Fruit fly (Drosophila melanogaster) whole organism, embryonic: ENCODE results near the gene Trhn.

Experiments
- Antp ChIP-seq: fragments of 200-800 bp; sonication (Bioruptor generic); optimal IDR thresholded peaks from 3 replicates; lab custom pipeline; 2016; ENCODE audit warnings: missing biosample characterization, missing genetic modification characterization
- Asciz ChIP-seq: fragments of 200-800 bp; sonication (Bioruptor generic); optimal IDR thresholded peaks from 2 replicates; lab custom pipeline; 2017; ENCODE audit warnings: missing biosample characterization, mild to moderate bottlenecking, missing genetic modification characterization, missing genetic modification reagents
- C15 ChIP-seq: fragments of 200-800 bp; sonication (Bioruptor generic); IDR thresholded peaks from 3 replicates; pipeline ENCODE4 v1.3.6; 2022; ENCODE audit warnings: missing biosample characterization, missing genetic modification characterization
- CG1024 ChIP-seq: fragments of 200-800 bp; sonication (Bioruptor generic); IDR thresholded peaks from 2 replicates; pipeline ENCODE4 v1.3.6; 2022; ENCODE audit warnings: missing biosample characterization, missing genetic modification characterization
- CG10654 ChIP-seq: fragments of 200-800 bp; sonication (Bioruptor generic); optimal IDR thresholded peaks from 2 replicates; lab custom pipeline; 2016; ENCODE audit warnings: missing biosample characterization, missing genetic modification characterization
- CG12299 ChIP-seq: fragments of 200-800 bp; sonication (Bioruptor generic); optimal IDR thresholded peaks from 2 replicates; lab custom pipeline; 2018; ENCODE audit warnings: missing biosample characterization, mild to moderate bottlenecking, missing genetic modification characterization
- CG13424 ChIP-seq: fragments of 200-800 bp; sonication (Bioruptor generic); optimal IDR thresholded peaks from 2 replicates; lab custom pipeline; 2019; ENCODE audit warnings: missing biosample characterization, mild to moderate bottlenecking, missing genetic modification characterization, moderate library complexity
- CG14050 ChIP-seq: fragments of 200-800 bp; sonication (Bioruptor generic); IDR thresholded peaks from 3 replicates; pipeline ENCODE4 v1.3.6; 2022; ENCODE audit warnings: missing biosample characterization, missing genetic modification characterization
- CG14710 ChIP-seq: fragments of 200-800 bp; sonication (Bioruptor generic); optimal IDR thresholded peaks from 3 replicates; lab custom pipeline; 2019; ENCODE audit warnings: missing biosample characterization, mild to moderate bottlenecking, missing genetic modification characterization, moderate library complexity
- CG15073 ChIP-seq: fragments of 200-800 bp; sonication (Bioruptor generic); optimal IDR thresholded peaks from 2 replicates; lab custom pipeline; 2016; ENCODE audit warnings: missing biosample characterization, missing genetic modification characterization
- CG17385 ChIP-seq: fragments of 200-800 bp; sonication (Bioruptor generic); optimal IDR thresholded peaks from 3 replicates; lab custom pipeline; 2018; ENCODE audit warnings: missing biosample characterization, mild to moderate bottlenecking, missing genetic modification characterization
- CG18476 ChIP-seq: fragments of 200-800 bp; sonication (Bioruptor generic); optimal IDR thresholded peaks from 2 replicates; lab custom pipeline; 2016; ENCODE audit warnings: missing biosample characterization, mild to moderate bottlenecking, missing genetic modification characterization
- CG18619 ChIP-seq: fragments of 200-800 bp; sonication (Bioruptor generic); optimal IDR thresholded peaks from 3 replicates; lab custom pipeline; 2017; ENCODE audit warnings: missing biosample characterization, mild to moderate bottlenecking, missing genetic modification characterization
- CG31441 ChIP-seq: fragments of 200-800 bp; sonication (Bioruptor generic); IDR thresholded peaks from 2 replicates; pipeline ENCODE4 v1.3.6; 2022; ENCODE audit warnings: missing biosample characterization, missing genetic modification characterization
- CG32532 ChIP-seq: fragments of 200-800 bp; sonication (Bioruptor generic); IDR thresholded peaks from 2 replicates; pipeline ENCODE4 v1.3.6; 2022; ENCODE audit warnings: missing biosample characterization, missing genetic modification characterization
- CG8290 ChIP-seq, 3 experiments: fragments of 200-800 bp; sonication (Bioruptor generic); optimal IDR thresholded peaks; 2 replicates each; lab custom pipeline; 2016 to 2019; ENCODE audit warnings: missing biosample characterization in 3 of 3, missing genetic modification characterization in 3 of 3, mild to moderate bottlenecking in 2 of 3, moderate library complexity in 1 of 3
- CG9727 ChIP-seq: fragments of 200-800 bp; sonication (Bioruptor generic); optimal IDR thresholded peaks from 3 replicates; lab custom pipeline; 2017; ENCODE audit warnings: missing biosample characterization, mild to moderate bottlenecking, missing genetic modification characterization
- D ChIP-seq, 2 experiments: fragments of 200-800 bp in 1 of 2; fragments of >200 bp in 1 of 2; sonication (Bioruptor generic) in 1 of 2; optimal IDR thresholded peaks; 2 replicates in 1 of 2; 3 replicates in 1 of 2; lab custom pipeline; 2017; ENCODE audit warnings: mild to moderate bottlenecking in 1 of 2, missing biosample characterization in 1 of 2, missing genetic modification characterization in 1 of 2, missing genetic modification reagents in 1 of 2
- Fer1 ChIP-seq: fragments of 200-800 bp; sonication (Bioruptor generic); optimal IDR thresholded peaks from 2 replicates; lab custom pipeline; 2017; ENCODE audit warnings: missing biosample characterization, mild to moderate bottlenecking, missing genetic modification characterization
- Fer3 ChIP-seq: fragments of 200-800 bp; sonication (Bioruptor generic); optimal IDR thresholded peaks from 2 replicates; lab custom pipeline; 2018; ENCODE audit warnings: missing biosample characterization, mild to moderate bottlenecking, missing genetic modification characterization, moderate library complexity
- HLH3B ChIP-seq: fragments of 200-800 bp; sonication (Bioruptor generic); IDR thresholded peaks from 2 replicates; pipeline ENCODE4 v1.3.6; 2022; ENCODE audit warnings: missing biosample characterization, missing genetic modification characterization
- Jarid2 ChIP-seq: fragments of 200-800 bp; sonication (Bioruptor generic); optimal IDR thresholded peaks from 3 replicates; lab custom pipeline; 2017; ENCODE audit warnings: mild to moderate bottlenecking, missing biosample characterization, missing genetic modification reagents, missing genetic modification characterization
- MBD-R2 ChIP-seq: fragments of 200-800 bp; sonication (Bioruptor generic); IDR thresholded peaks from 2 replicates; pipeline ENCODE4 v1.3.6; 2022; ENCODE audit warnings: missing biosample characterization, missing genetic modification characterization
- Med ChIP-seq: fragments of 200-800 bp; sonication (Bioruptor generic); peaks from one replicate; lab custom pipeline; 2016; ENCODE audit warnings: missing biosample characterization, missing genetic modification characterization, mild to moderate bottlenecking, inconsistent platforms, moderate library complexity
- Nf-YB ChIP-seq: fragments of 200-800 bp; sonication (Bioruptor generic); optimal IDR thresholded peaks from 3 replicates; lab custom pipeline; 2019; ENCODE audit warnings: missing biosample characterization, mild to moderate bottlenecking, missing genetic modification characterization, moderate library complexity
- Side ChIP-seq: fragments of 200-800 bp; sonication (Bioruptor generic); optimal IDR thresholded peaks from 2 replicates; lab custom pipeline; 2016; ENCODE audit warnings: missing biosample characterization, missing genetic modification characterization
- Sox100B ChIP-seq: fragments of 200-800 bp; sonication (Bioruptor generic); optimal IDR thresholded peaks from 3 replicates; lab custom pipeline; 2018; ENCODE audit warnings: missing biosample characterization, mild to moderate bottlenecking, missing genetic modification characterization
- Sry-δ ChIP-seq: fragments of 200-800 bp; sonication (Bioruptor generic); optimal IDR thresholded peaks from 2 replicates; lab custom pipeline; 2016; ENCODE audit warnings: missing biosample characterization, missing genetic modification characterization
- Taf1 ChIP-seq: fragments of 200-800 bp; sonication (Bioruptor generic); IDR thresholded peaks from 2 replicates; pipeline ENCODE4 v1.3.6; 2022; ENCODE audit warnings: missing biosample characterization, missing genetic modification characterization
- Xrp1 ChIP-seq: fragments of 200-800 bp; sonication (Bioruptor generic); IDR thresholded peaks from 2 replicates; pipeline ENCODE4 v1.3.6; 2022; ENCODE audit warnings: missing biosample characterization, missing genetic modification characterization
- bbx ChIP-seq: fragments of 200-800 bp; sonication (Bioruptor generic); IDR thresholded peaks from 2 replicates; pipeline ENCODE4 v1.3.6; 2022; ENCODE audit warnings: missing biosample characterization, missing genetic modification characterization; ENCODE audit not compliant: partially characterized antibody
- br ChIP-seq: fragments of >200 bp; optimal IDR thresholded peaks from 2 replicates; lab custom pipeline; 2017
- corto ChIP-seq: fragments of 200-800 bp; sonication (Bioruptor generic); optimal IDR thresholded peaks from 2 replicates; lab custom pipeline; 2016; ENCODE audit warnings: missing biosample characterization, mild to moderate bottlenecking, missing genetic modification characterization, moderate library complexity
- dati ChIP-seq: fragments of 200-800 bp; sonication (Bioruptor generic); IDR thresholded peaks from 2 replicates; pipeline ENCODE4 v1.3.6; 2022; ENCODE audit warnings: missing biosample characterization, missing genetic modification characterization
- eve ChIP-seq, 2 experiments: fragments of >200 bp; optimal IDR thresholded peaks; 2 replicates each; lab custom pipeline; 2017; ENCODE audit warnings: missing biosample characterization in 2 of 2, missing genetic modification characterization in 2 of 2
- eyg ChIP-seq: fragments of 200-800 bp; sonication (Bioruptor generic); optimal IDR thresholded peaks from 3 replicates; lab custom pipeline; 2016; ENCODE audit warnings: missing biosample characterization, missing genetic modification characterization
- grau ChIP-seq: fragments of 200-800 bp; optimal IDR thresholded peaks from 3 replicates; lab custom pipeline; 2019; ENCODE audit warnings: missing biosample characterization, mild to moderate bottlenecking, missing genetic modification characterization, moderate library complexity
- hbn ChIP-seq: fragments of 200-800 bp; sonication (Bioruptor generic); IDR thresholded peaks from 2 replicates; pipeline ENCODE4 v1.3.6; 2022; ENCODE audit warnings: missing biosample characterization, missing genetic modification characterization; ENCODE audit not compliant: partially characterized antibody
- lmd ChIP-seq: fragments of 200-800 bp; sonication (Bioruptor generic); IDR thresholded peaks from 2 replicates; pipeline ENCODE4 v1.3.6; 2022; ENCODE audit warnings: missing biosample characterization, missing genetic modification characterization
- p53 ChIP-seq: fragments of 200-800 bp; sonication (Bioruptor generic); optimal IDR thresholded peaks from 2 replicates; lab custom pipeline; 2016; ENCODE audit warnings: missing biosample characterization, missing genetic modification characterization
- pho ChIP-seq: fragments of 200-800 bp; sonication (Bioruptor generic); optimal IDR thresholded peaks from 2 replicates; lab custom pipeline; 2016; ENCODE audit warnings: missing biosample characterization, missing genetic modification characterization
- prd ChIP-seq, 3 experiments: fragments of >200 bp in 2 of 3; fragments of 200-800 bp in 1 of 3; sonication (Bioruptor generic) in 1 of 3; optimal IDR thresholded peaks in 2 of 3; IDR thresholded peaks in 1 of 3; 2 replicates in 2 of 3; 3 replicates in 1 of 3; pipeline versions ENCODE4 v1.3.6 to Lab custom; 2017 to 2022; ENCODE audit warnings: missing biosample characterization in 1 of 3, missing genetic modification characterization in 1 of 3
- psq ChIP-seq: fragments of 200-800 bp; sonication (Bioruptor generic); optimal IDR thresholded peaks from 2 replicates; lab custom pipeline; 2017; ENCODE audit warnings: missing biosample characterization, missing genetic modification characterization
- ro ChIP-seq: fragments of 200-800 bp; sonication (Bioruptor generic); IDR thresholded peaks from 2 replicates; pipeline ENCODE4 v1.3.6; 2022; ENCODE audit warnings: missing biosample characterization, missing genetic modification characterization
- so ChIP-seq: fragments of 200-800 bp; sonication (Bioruptor generic); IDR thresholded peaks from 3 replicates; pipeline ENCODE4 v1.3.6; 2022; ENCODE audit warnings: missing biosample characterization, missing genetic modification characterization
- sr ChIP-seq: fragments of 200-800 bp; sonication (Bioruptor generic); IDR thresholded peaks from 3 replicates; pipeline ENCODE4 v1.3.6; 2022; ENCODE audit warnings: missing biosample characterization, missing genetic modification characterization
- ssp ChIP-seq: fragments of 200-800 bp; sonication (Bioruptor generic); IDR thresholded peaks from 2 replicates; pipeline ENCODE4 v1.3.6; 2022; ENCODE audit warnings: missing biosample characterization, missing genetic modification characterization
- stc ChIP-seq: fragments of 200-800 bp; sonication (Bioruptor generic); IDR thresholded peaks from 2 replicates; pipeline ENCODE4 v1.3.6; 2022; ENCODE audit warnings: missing biosample characterization, missing genetic modification characterization
- toy ChIP-seq: fragments of 200-800 bp; sonication (Bioruptor generic); IDR thresholded peaks from 2 replicates; pipeline ENCODE4 v1.3.6; 2022; ENCODE audit warnings: missing biosample characterization, missing genetic modification characterization
- ttk ChIP-seq: fragments of 200-800 bp; sonication (Bioruptor generic); IDR thresholded peaks from 2 replicates; pipeline ENCODE4 v2.1.2; 2022; ENCODE audit warnings: missing biosample characterization, missing genetic modification characterization

Gene Trhn

DNA sequence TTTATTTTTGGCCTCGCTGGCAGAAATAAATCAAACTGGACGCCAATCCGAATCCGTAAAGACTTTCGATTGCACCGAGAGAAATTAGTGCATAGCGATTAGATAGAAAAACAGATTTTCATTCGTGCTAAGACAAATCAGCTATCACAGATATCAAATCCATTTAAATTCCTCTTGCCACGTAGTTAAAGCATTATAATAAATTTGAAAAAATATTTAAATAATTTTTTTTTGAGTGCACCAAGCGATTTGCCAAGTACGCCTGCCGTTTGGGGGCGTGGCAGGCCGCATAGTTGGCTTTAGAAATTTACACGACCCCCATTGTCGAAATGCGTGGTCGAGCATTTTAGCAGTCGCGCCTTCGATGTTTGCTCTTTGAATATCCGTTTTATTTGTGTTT, 41.3 kb downstream of the Trhn start (continued):
- TF ChIP-seq stc (GFP tag; lab: Robert Waterston, UW), result peak; percentile 65
- peak; percentile 29 for TF ChIP-seq CG10654 (GFP tag; lab: Kevin White, UChicago)
- no peak for TF ChIP-seq C15 (GFP tag; lab: Robert Waterston, UW)
- TF ChIP-seq ro, result no peak
- TF ChIP-seq D (optimal IDR thresholded peaks at IDR 0.05; lab: Kevin White, UChicago), result no peak
- TF ChIP-seq D (GFP tag; optimal IDR thresholded peaks at IDR 0.05; lab: Kevin White, UChicago), result no peak
- TF ChIP-seq MBD-R2 (GFP tag; lab: Robert Waterston, UW), result peak; percentile 30; the same call in 1 of the 2 replicates
- TF ChIP-seq lmd, result peak; percentile 56
- peak; percentile 12 for TF ChIP-seq CG17385 (GFP tag; lab: Kevin White, UChicago)
- TF ChIP-seq Nf-YB (GFP tag; lab: Kevin White, UChicago), result no peak
- peak; percentile 27 for TF ChIP-seq CG18476 (GFP tag; lab: Kevin White, UChicago)
- TF ChIP-seq dati (GFP tag; lab: Robert Waterston, UW), result 0 out of 2 replicates have a peak, but pooled peaks have one; percentile 18
- no peak for TF ChIP-seq toy (GFP tag; lab: Robert Waterston, UW)
- TF ChIP-seq Med (GFP tag; lab: Kevin White, UChicago), result peak; percentile 82
- TF ChIP-seq Jarid2 (GFP tag; lab: Kevin White, UChicago), result peak; percentile 5
- TF ChIP-seq hbn (GFP tag; lab: Robert Waterston, UW), result no peak
- no peak for TF ChIP-seq CG8290 (GFP tag; optimal IDR thresholded peaks at IDR 0.05; lab: Kevin White, UChicago)
- peak in 1 of 2 experiments; percentile 54 for TF ChIP-seq CG8290 (tag; optimal IDR thresholded peaks at IDR 0.05; lab: Kevin White, UChicago)
- peak; percentile 60 for TF ChIP-seq grau
- TF ChIP-seq CG12299, result no peak
- peak; percentile 49 for TF ChIP-seq CG13424 (tag; lab: Kevin White, UChicago)
- no peak for TF ChIP-seq CG1024 (GFP tag; lab: Robert Waterston, UW)
- TF ChIP-seq Xrp1, result peak; percentile 45; the same call in 1 of the 2 replicates
- TF ChIP-seq bbx, result no peak
- TF ChIP-seq Sox100B (GFP tag; lab: Kevin White, UChicago), result peak; percentile 23
- TF ChIP-seq psq, result no peak
- peak; percentile 37 for TF ChIP-seq CG18619 (GFP tag; lab: Kevin White, UChicago)
- no peak for TF ChIP-seq Side (GFP tag; lab: Kevin White, UChicago)
- TF ChIP-seq ttk, result peak; percentile 41; the same call in 1 of the 2 replicates
- TF ChIP-seq p53 (GFP tag; lab: Kevin White, UChicago), result no peak
- TF ChIP-seq corto, result no peak
- peak; percentile 25 for TF ChIP-seq Asciz
- TF ChIP-seq Fer1 (GFP tag; lab: Kevin White, UChicago), result no peak
- 0 out of 3 replicates have a peak, but pooled peaks have one; percentile 22 for TF ChIP-seq sr (GFP tag; lab: Robert Waterston, UW)
- no peak for TF ChIP-seq eyg (GFP tag; lab: Kevin White, UChicago)
- TF ChIP-seq CG14710 (tag; lab: Kevin White, UChicago), result peak; percentile 6
- peak; percentile 69; the same call in 2 of the 3 replicates for TF ChIP-seq so (GFP tag; lab: Robert Waterston, UW)
- peak; percentile 52 for TF ChIP-seq CG9727 (GFP tag; lab: Kevin White, UChicago)
- no peak for TF ChIP-seq br (lab: Kevin White, UChicago)
- TF ChIP-seq prd (optimal IDR thresholded peaks at IDR 0.05; lab: Kevin White, UChicago), result no peak
- peak; percentile 72 for TF ChIP-seq prd (GFP tag; IDR thresholded peaks at IDR 0.05; lab: Robert Waterston, UW)
- TF ChIP-seq ssp (GFP tag; lab: Robert Waterston, UW), result peak; percentile 29; the same call in 1 of the 2 replicates
- TF ChIP-seq Sry-δ, result no peak
- no peak for TF ChIP-seq CG15073
- TF ChIP-seq Antp, result peak; percentile 17
- peak; percentile 76; the same call in 1 of the 2 replicates for TF ChIP-seq CG32532 (GFP tag; lab: Robert Waterston, UW)
- peak; percentile 26 for TF ChIP-seq Fer3 (tag; lab: Kevin White, UChicago)
- TF ChIP-seq eve (GFP tag; optimal IDR thresholded peaks at IDR 0.05; lab: Kevin White, UChicago), result no peak
- TF ChIP-seq pho (GFP tag; lab: Kevin White, UChicago), result peak; percentile 1
- 0 out of 2 replicates have a peak, but pooled peaks have one; percentile 51 for TF ChIP-seq HLH3B (GFP tag; lab: Robert Waterston, UW)
- peak; percentile 63; the same call in 1 of the 2 replicates for TF ChIP-seq CG31441 (GFP tag; lab: Robert Waterston, UW)
- 0 out of 2 replicates have a peak, but pooled peaks have one; percentile 24 for TF ChIP-seq Taf1 (GFP tag; lab: Robert Waterston, UW)
- TF ChIP-seq CG14050 (GFP tag; lab: Robert Waterston, UW), result no peak
